Worm (Caenorhabditis elegans): ENCODE results near the gene phyh-1.
A peak's percentile ranks its signal among the peaks of the same experiment; 100 is the strongest.

phyh-1 gene

DNA sequence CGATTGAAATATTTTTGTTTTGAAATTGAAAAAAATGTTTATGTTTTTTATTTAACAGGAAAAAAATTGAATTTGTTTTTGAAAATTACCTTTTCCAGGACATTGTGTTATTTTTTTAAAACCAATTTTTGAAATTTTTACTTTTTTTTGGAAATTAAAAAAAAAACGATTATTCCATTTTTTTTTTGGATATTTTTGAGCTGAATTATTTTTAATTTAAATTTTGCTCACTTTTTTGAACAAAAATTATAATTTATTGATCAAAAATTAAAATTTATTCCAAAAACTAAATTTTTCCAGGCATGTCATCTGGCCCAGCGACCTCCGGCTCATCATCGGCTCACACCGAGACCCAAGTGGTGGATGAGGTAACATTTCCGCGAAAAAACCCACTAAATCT, 4.2 kb downstream of the phyh-1 start, which contains the start of gene gtf-2E1:
Gene gtf-2E1, plus strand, starts transcription at position 301 of the 400 bp plus-strand sequence.
- TF ChIP-seq ceh-82 (tag; optimal IDR thresholded peaks at IDR 0.05) = no peak
- no peak for TF ChIP-seq tbx-2 (tag; optimal IDR thresholded peaks at IDR 0.05)
- no peak for TF ChIP-seq nhr-20 (tag; optimal IDR thresholded peaks at IDR 0.05)
- TF ChIP-seq alr-1 (tag; optimal IDR thresholded peaks at IDR 0.05; ENCODE audit: borderline replicate concordance) = no peak
- no peak for TF ChIP-seq C16A3.4 (tag; optimal IDR thresholded peaks at IDR 0.05)
- no peak for TF ChIP-seq blmp-1 (tag; optimal IDR thresholded peaks at IDR 0.05)
- TF ChIP-seq sox-4 (tag; optimal IDR thresholded peaks at IDR 0.05) = no peak
- TF ChIP-seq pqm-1 (tag; optimal IDR thresholded peaks at IDR 0.05) = no peak
- TF ChIP-seq mef-2 (tag; optimal IDR thresholded peaks at IDR 0.05) = no peak
- no peak for TF ChIP-seq nhr-71 (tag; optimal IDR thresholded peaks at IDR 0.05)
- TF ChIP-seq Y116A8C.19 (tag; optimal IDR thresholded peaks at IDR 0.05; ENCODE audit: borderline replicate concordance) = no peak
- TF ChIP-seq egl-13 (tag; optimal IDR thresholded peaks at IDR 0.05) = no peak
- TF ChIP-seq unc-86 (tag; optimal IDR thresholded peaks at IDR 0.05) = no peak

DNA sequence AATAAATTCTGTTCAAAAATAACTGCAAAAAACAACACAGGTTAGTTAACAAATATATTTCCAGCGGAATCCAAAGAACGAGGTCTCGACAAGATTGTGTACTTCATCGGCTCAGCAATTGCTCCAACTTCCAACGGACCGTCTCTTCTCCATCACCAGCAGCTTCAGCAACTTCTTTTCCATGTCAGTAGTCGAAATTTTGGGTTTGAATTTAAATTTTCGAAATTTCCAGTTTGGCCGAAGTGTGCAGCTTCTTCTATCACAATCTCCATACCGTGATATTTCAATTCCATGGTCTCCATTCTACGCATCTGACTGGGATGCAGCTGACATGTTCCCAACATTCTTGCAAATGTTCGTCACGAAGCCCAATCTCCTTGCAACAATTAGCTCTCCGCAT, 5.8 kb downstream of the phyh-1 start:
- TF ChIP-seq isw-1 (GFP tag; IDR thresholded peaks at IDR 0.05) (no peak), irx-1 (tag; optimal IDR thresholded peaks at IDR 0.05) (no peak), alr-1 (tag; optimal IDR thresholded peaks at IDR 0.05; ENCODE audit: borderline replicate concordance) (no peak), ces-1 (GFP tag; optimal IDR thresholded peaks at IDR 0.05) (no peak), mep-1 (tag; optimal IDR thresholded peaks at IDR 0.05) (no peak), ztf-11 (tag; optimal IDR thresholded peaks at IDR 0.05) (no peak), C16A3.4 (tag; optimal IDR thresholded peaks at IDR 0.05) (no peak), lin-14 (GFP tag; optimal IDR thresholded peaks at IDR 0.05) (no peak), hlh-17 (GFP tag; optimal IDR thresholded peaks at IDR 0.05; ENCODE audit: borderline replicate concordance) (no peak), elt-3 (tag; optimal IDR thresholded peaks at IDR 0.05) (no peak), lin-35 (GFP tag; optimal IDR thresholded peaks at IDR 0.05) (no peak), ets-5 (GFP tag; IDR thresholded peaks at IDR 0.05) (no peak), dsc-1 (tag; optimal IDR thresholded peaks at IDR 0.05) (no peak), C04F5.9 (tag; optimal IDR thresholded peaks at IDR 0.05) (no peak), lir-3 (tag; optimal IDR thresholded peaks at IDR 0.05; ENCODE audit: poor library complexity) (no peak)

DNA sequence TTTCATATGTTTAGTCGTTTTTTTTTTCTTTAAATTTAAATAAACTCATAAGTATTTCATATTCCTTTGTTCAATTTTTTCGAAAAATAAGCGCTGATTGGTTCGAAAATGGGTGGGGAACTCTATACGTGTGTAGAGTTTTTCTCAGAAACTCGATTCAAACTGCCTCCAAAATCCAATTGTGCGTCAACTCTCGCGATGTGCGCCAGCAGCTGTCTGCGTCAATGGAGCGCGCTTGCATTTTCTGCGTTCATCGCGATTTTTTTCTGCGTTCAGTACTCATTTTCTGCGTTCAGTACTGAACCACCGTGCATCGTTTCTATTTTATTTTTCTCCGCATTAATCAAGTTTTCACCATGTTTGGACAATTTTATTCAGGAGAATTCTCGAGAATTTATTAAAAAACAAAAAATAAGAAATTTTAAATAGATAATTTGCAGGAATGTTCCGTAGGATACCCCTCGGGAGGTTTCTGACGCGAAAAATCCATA, 9.5 kb downstream of the phyh-1 start, which contains the start of gene eelo-2:
Gene eelo-2, plus strand, starts transcription at position 441 of the 491 bp plus-strand sequence.
- peak; percentile 99 for TF ChIP-seq nhr-47 (tag; optimal IDR thresholded peaks at IDR 0.05)
- TF ChIP-seq tbx-2 (tag; optimal IDR thresholded peaks at IDR 0.05) = peak; percentile 99
- peak; percentile 92 for TF ChIP-seq hpl-2 (GFP tag; optimal IDR thresholded peaks at IDR 0.05)
- TF ChIP-seq ceh-90 (tag; optimal IDR thresholded peaks at IDR 0.05) = peak; percentile 68
- TF ChIP-seq blmp-1 (tag; optimal IDR thresholded peaks at IDR 0.05) = peak; percentile 84
- TF ChIP-seq ama-1 (optimal IDR thresholded peaks at IDR 0.05) = peak; percentile 84
- TF ChIP-seq nhr-77 (tag; optimal IDR thresholded peaks at IDR 0.05) = peak; percentile 98
- peak; percentile 17 for TF ChIP-seq ces-1 (GFP tag; optimal IDR thresholded peaks at IDR 0.05)
- TF ChIP-seq nhr-20 (tag; optimal IDR thresholded peaks at IDR 0.05) = peak; percentile 99
- TF ChIP-seq Y116A8C.19 (tag; optimal IDR thresholded peaks at IDR 0.05; ENCODE audit: borderline replicate concordance) = no peak
- peak; percentile 96 for TF ChIP-seq sox-4 (tag; optimal IDR thresholded peaks at IDR 0.05)
- peak; percentile 33 for TF ChIP-seq unc-62 (GFP tag; optimal IDR thresholded peaks at IDR 0.05)
- peak; percentile 88 for TF ChIP-seq vab-15 (tag; optimal IDR thresholded peaks at IDR 0.05)
- peak; percentile 95 for TF ChIP-seq ceh-88 (GFP tag; IDR thresholded peaks at IDR 0.05)
- peak; percentile 94 for TF ChIP-seq lir-3 (tag; optimal IDR thresholded peaks at IDR 0.05; ENCODE audit: poor library complexity)
- TF ChIP-seq lin-13 (GFP tag; optimal IDR thresholded peaks at IDR 0.05) = peak; percentile 99
- TF ChIP-seq dpl-1 (GFP tag; optimal IDR thresholded peaks at IDR 0.05) = peak; percentile 100
- TF ChIP-seq ceh-82 (tag; optimal IDR thresholded peaks at IDR 0.05) = peak; percentile 99 to 100 (median 100)
- TF ChIP-seq nhr-19 (GFP tag; conservative IDR thresholded peaks at IDR 0.05) = peak; percentile 99
- peak; percentile 98 for TF ChIP-seq isw-1 (GFP tag; IDR thresholded peaks at IDR 0.05)
- TF ChIP-seq aha-1 (tag; optimal IDR thresholded peaks at IDR 0.05) = peak; percentile 97
- peak; percentile 98 for TF ChIP-seq irx-1 (tag; optimal IDR thresholded peaks at IDR 0.05)
- peak; percentile 99 for TF ChIP-seq swsn-7 (tag; optimal IDR thresholded peaks at IDR 0.05)
- TF ChIP-seq zag-1 (tag; optimal IDR thresholded peaks at IDR 0.05) = peak; percentile 90
- TF ChIP-seq unc-98 (GFP tag; IDR thresholded peaks at IDR 0.05) = peak; percentile 83
- peak; percentile 99 for TF ChIP-seq lin-14 (GFP tag; optimal IDR thresholded peaks at IDR 0.05)
- TF ChIP-seq ztf-11 (tag; optimal IDR thresholded peaks at IDR 0.05) = peak; percentile 62 to 95
- TF ChIP-seq egl-27 (tag; optimal IDR thresholded peaks at IDR 0.05) = peak; percentile 48 to 88
- TF ChIP-seq hlh-4 (tag; optimal IDR thresholded peaks at IDR 0.05) = no peak
- TF ChIP-seq F16B12.6 (tag; optimal IDR thresholded peaks at IDR 0.05) = peak; percentile 79
- TF ChIP-seq nhr-85 (tag) = peak; percentile 99
- peak; percentile 98 for TF ChIP-seq xbp-1 (tag; optimal IDR thresholded peaks at IDR 0.05)
- TF ChIP-seq ceh-8 (GFP tag; optimal IDR thresholded peaks at IDR 0.05) = peak; percentile 97

All from whole organism, L1 larva.